Fruit fly (Drosophila melanogaster) ovary, adult (tissue): ENCODE data around the gene Nup154.
A peak's percentile ranks its signal among the peaks of the same experiment; 100 is the strongest.

Experiments used
- CG17801 ChIP-seq: fragments of 200-800 bp; optimal IDR thresholded peaks from 2 replicates; lab custom pipeline; 2019; ENCODE audit warnings: missing biosample characterization, mild to moderate bottlenecking, missing genetic modification characterization, moderate library complexity; ENCODE audit not compliant: partially characterized antibody

Nup154 gene

dm6 chr2L:11004674-11005045, at the start of gene Nup154:
Nup154 (plus strand) TSS chr2L:11004820.
- no peak for TF ChIP-seq CG17801 (GFP tag; lab: Kevin White, UChicago)

dm6 chr2L:10963979-10964378, 40.6 kb upstream of the Nup154 start, which contains the start of gene dpr2:
dpr2 (minus strand) TSS chr2L:10964153.
- no peak for TF ChIP-seq CG17801 (GFP tag; lab: Kevin White, UChicago)

dm6 chr2L:10964493-10964892, 40.1 kb upstream of the Nup154 start:
- TF ChIP-seq CG17801 (GFP tag; lab: Kevin White, UChicago), result no peak

dm6 chr2L:10965962-10966361, 38.7 kb upstream of the Nup154 start:
- no peak for TF ChIP-seq CG17801 (GFP tag; lab: Kevin White, UChicago)

dm6 chr2L:10967257-10968008, 37.2 kb upstream of the Nup154 start:
- TF ChIP-seq CG17801 (GFP tag; lab: Kevin White, UChicago), result peak; percentile 22

- no peak for TF ChIP-seq CG17801 (GFP tag; lab: Kevin White, UChicago)
Observed at dm6 chr2L:10968009-10968383, 36.6 kb upstream of the Nup154 start.

- peak; percentile 43 for TF ChIP-seq CG17801 (GFP tag; lab: Kevin White, UChicago)
Observed at dm6 chr2L:10970134-10970533, 34.5 kb upstream of the Nup154 start, which contains the start of the genes Tmem214 and YL-1. Tmem214 (minus strand) TSS chr2L:10970275. YL-1 (plus strand) TSS chr2L:10970443.

- no peak for TF ChIP-seq CG17801 (GFP tag; lab: Kevin White, UChicago)
Observed at dm6 chr2L:10972224-10972623, 32.4 kb upstream of the Nup154 start, which contains the start of gene CG16743. CG16743 (plus strand) TSS chr2L:10972280.

dm6 chr2L:10974638-10975037, 30.0 kb upstream of the Nup154 start:
- no peak for TF ChIP-seq CG17801 (GFP tag; lab: Kevin White, UChicago)

- no peak for TF ChIP-seq CG17801 (GFP tag; lab: Kevin White, UChicago)
Observed at dm6 chr2L:10975193-10975592, 29.4 kb upstream of the Nup154 start, which contains the start of gene abo. abo (minus strand) TSS chr2L:10975293.

dm6 chr2L:10976046-10976863, 28.4 kb upstream of the Nup154 start, which contains the start of the genes ATPsynG and SCAR:
ATPsynG (minus strand) TSS chr2L:10976399.
SCAR (plus strand) TSS chr2L:10976772.
- no peak for TF ChIP-seq CG17801 (GFP tag; lab: Kevin White, UChicago)

dm6 chr2L:10976864-10977586, 27.6 kb upstream of the Nup154 start:
- peak; percentile 1 for TF ChIP-seq CG17801 (GFP tag; lab: Kevin White, UChicago)

dm6 chr2L:10986138-10986537, 18.5 kb upstream of the Nup154 start:
- TF ChIP-seq CG17801 (GFP tag; lab: Kevin White, UChicago), result peak; percentile 54

- TF ChIP-seq CG17801 (GFP tag; lab: Kevin White, UChicago), result peak; percentile 6
Observed at dm6 chr2L:10987370-10987853, 17.2 kb upstream of the Nup154 start, which contains the start of the genes piwi and CG12253. piwi (minus strand) TSS chr2L:10987420. CG12253 (plus strand) TSS chr2L:10987806.
